Fruit fly (Drosophila melanogaster) whole organism, embryonic: Measurements from ENCODE around the gene Ir7g.

Experiments used
- Atf6 ChIP-seq: fragments of 200-800 bp; sonication (Bioruptor generic); IDR thresholded peaks from 2 replicates; pipeline ENCODE4 v1.3.6; 2022; ENCODE audit warnings: missing biosample characterization, missing genetic modification characterization
- Blimp-1 ChIP-seq: fragments of 200-800 bp; sonication (Bioruptor generic); optimal IDR thresholded peaks from 3 replicates; lab custom pipeline; 2018; ENCODE audit warnings: missing biosample characterization, missing genetic modification characterization, mild to moderate bottlenecking, moderate library complexity, missing genetic modification reagents
- CG10147 ChIP-seq: fragments of 200-800 bp; sonication (Bioruptor generic); optimal IDR thresholded peaks from 2 replicates; lab custom pipeline; 2019; ENCODE audit warnings: missing biosample characterization, mild to moderate bottlenecking, missing genetic modification characterization, moderate library complexity
- CG11247 ChIP-seq: fragments of 200-800 bp; sonication (Bioruptor generic); IDR thresholded peaks from 2 replicates; pipeline ENCODE4 v1.3.6; 2022; ENCODE audit warnings: missing biosample characterization, missing genetic modification characterization
- CG14050 ChIP-seq: fragments of 200-800 bp; sonication (Bioruptor generic); IDR thresholded peaks from 3 replicates; pipeline ENCODE4 v1.3.6; 2022; ENCODE audit warnings: missing biosample characterization, missing genetic modification characterization
- CG15073 ChIP-seq: fragments of 200-800 bp; sonication (Bioruptor generic); optimal IDR thresholded peaks from 2 replicates; lab custom pipeline; 2016; ENCODE audit warnings: missing biosample characterization, missing genetic modification characterization
- CG15514 ChIP-seq: fragments of 200-800 bp; sonication (Bioruptor generic); optimal IDR thresholded peaks from 3 replicates; lab custom pipeline; 2017; ENCODE audit warnings: missing biosample characterization, missing genetic modification characterization, mild to moderate bottlenecking, moderate library complexity, missing genetic modification reagents
- CG1603 ChIP-seq: fragments of 200-800 bp; sonication (Bioruptor generic); optimal IDR thresholded peaks from 2 replicates; lab custom pipeline; 2019; ENCODE audit warnings: missing biosample characterization, mild to moderate bottlenecking, missing genetic modification characterization, moderate library complexity
- CG16815 ChIP-seq: fragments of 200-800 bp; sonication (Bioruptor generic); optimal IDR thresholded peaks from 3 replicates; lab custom pipeline; 2017; ENCODE audit warnings: missing biosample characterization, mild to moderate bottlenecking, missing genetic modification characterization
- CG17359 ChIP-seq: fragments of 200-800 bp; sonication (Bioruptor generic); optimal IDR thresholded peaks from 3 replicates; lab custom pipeline; 2018; ENCODE audit warnings: missing biosample characterization, mild to moderate bottlenecking, missing genetic modification characterization, moderate library complexity
- CG17802 ChIP-seq: fragments of 200-800 bp; sonication (Bioruptor generic); optimal IDR thresholded peaks from 2 replicates; lab custom pipeline; 2018; ENCODE audit warnings: missing biosample characterization, mild to moderate bottlenecking, missing genetic modification characterization, moderate library complexity
- CG17829 ChIP-seq: fragments of 200-800 bp; optimal IDR thresholded peaks from 2 replicates; lab custom pipeline; 2019; ENCODE audit warnings: missing biosample characterization, mild to moderate bottlenecking, missing genetic modification characterization, moderate library complexity
- CG18262 ChIP-seq: fragments of 200-800 bp; optimal IDR thresholded peaks from 3 replicates; lab custom pipeline; 2019; ENCODE audit warnings: missing biosample characterization, mild to moderate bottlenecking, missing genetic modification characterization, moderate library complexity
- CG1832 ChIP-seq: fragments of 200-800 bp; sonication (Bioruptor generic); optimal IDR thresholded peaks from 2 replicates; lab custom pipeline; 2017; ENCODE audit warnings: missing biosample characterization, mild to moderate bottlenecking, missing genetic modification characterization, inconsistent platforms
- CG18619 ChIP-seq: fragments of 200-800 bp; sonication (Bioruptor generic); optimal IDR thresholded peaks from 3 replicates; lab custom pipeline; 2017; ENCODE audit warnings: missing biosample characterization, mild to moderate bottlenecking, missing genetic modification characterization
- CG3407 ChIP-seq: fragments of 200-800 bp; sonication (Bioruptor generic); optimal IDR thresholded peaks from 2 replicates; lab custom pipeline; 2018; ENCODE audit warnings: missing biosample characterization, mild to moderate bottlenecking, missing genetic modification characterization
- CG34422 ChIP-seq: fragments of 200-800 bp; sonication (Bioruptor generic); IDR thresholded peaks from 3 replicates; pipeline ENCODE4 v1.3.6; 2022; ENCODE audit warnings: missing biosample characterization, missing genetic modification characterization
- CG4282 ChIP-seq: fragments of 200-800 bp; sonication (Bioruptor generic); optimal IDR thresholded peaks from 2 replicates; lab custom pipeline; 2016; ENCODE audit warnings: missing biosample characterization, missing genetic modification characterization
- CG4360 ChIP-seq: fragments of 200-800 bp; sonication (Bioruptor generic); IDR thresholded peaks from 2 replicates; pipeline ENCODE4 v1.3.6; 2022; ENCODE audit warnings: missing biosample characterization, missing genetic modification characterization
- CG6272 ChIP-seq: fragments of 200-800 bp; sonication (Bioruptor generic); IDR thresholded peaks from 2 replicates; pipeline ENCODE4 v1.3.6; 2022; ENCODE audit warnings: missing biosample characterization, missing genetic modification characterization
- CG7357 ChIP-seq: fragments of 200-800 bp; sonication (Bioruptor generic); IDR thresholded peaks from 3 replicates; pipeline ENCODE4 v1.3.6; 2022; ENCODE audit warnings: missing biosample characterization, missing genetic modification characterization
- CG7987 ChIP-seq: fragments of 200-800 bp; sonication (Bioruptor generic); optimal IDR thresholded peaks from 2 replicates; lab custom pipeline; 2018; ENCODE audit warnings: missing biosample characterization, mild to moderate bottlenecking, missing genetic modification characterization, moderate library complexity
- CG8924 ChIP-seq: fragments of 200-800 bp; optimal IDR thresholded peaks from 3 replicates; lab custom pipeline; 2019; ENCODE audit warnings: missing biosample characterization, mild to moderate bottlenecking, missing genetic modification characterization, moderate library complexity
- CG8944 ChIP-seq: fragments of 200-800 bp; sonication (Bioruptor generic); optimal IDR thresholded peaks from 3 replicates; lab custom pipeline; 2016; ENCODE audit warnings: missing biosample characterization, missing genetic modification characterization
- CG9609 ChIP-seq: fragments of 200-800 bp; sonication (Bioruptor generic); optimal IDR thresholded peaks from 3 replicates; lab custom pipeline; 2016; ENCODE audit warnings: missing biosample characterization, missing genetic modification characterization
- CG9876 ChIP-seq: fragments of 200-800 bp; sonication (Bioruptor generic); optimal IDR thresholded peaks from 2 replicates; lab custom pipeline; 2016; ENCODE audit warnings: missing biosample characterization, missing genetic modification characterization
- D ChIP-seq, 2 experiments: fragments of 200-800 bp in 1 of 2; fragments of >200 bp in 1 of 2; sonication (Bioruptor generic) in 1 of 2; optimal IDR thresholded peaks; 2 replicates in 1 of 2; 3 replicates in 1 of 2; lab custom pipeline; 2017; ENCODE audit warnings: mild to moderate bottlenecking in 1 of 2, missing biosample characterization in 1 of 2, missing genetic modification characterization in 1 of 2, missing genetic modification reagents in 1 of 2
- Dp ChIP-seq: fragments of 200-800 bp; sonication (Bioruptor generic); optimal IDR thresholded peaks from 2 replicates; lab custom pipeline; 2018; ENCODE audit warnings: missing biosample characterization, mild to moderate bottlenecking, missing genetic modification characterization, moderate library complexity
- Gug ChIP-seq: fragments of 200-800 bp; sonication (Bioruptor generic); IDR thresholded peaks from 4 replicates; pipeline ENCODE4 v1.3.6; 2022; ENCODE audit warnings: missing biosample characterization, missing genetic modification characterization
- MBD-R2 ChIP-seq: fragments of 200-800 bp; sonication (Bioruptor generic); IDR thresholded peaks from 2 replicates; pipeline ENCODE4 v1.3.6; 2022; ENCODE audit warnings: missing biosample characterization, missing genetic modification characterization
- Max ChIP-seq: fragments of 200-800 bp; sonication (Bioruptor generic); optimal IDR thresholded peaks from 2 replicates; lab custom pipeline; 2016; ENCODE audit warnings: missing biosample characterization, mild to moderate bottlenecking, missing genetic modification characterization
- Meics ChIP-seq: fragments of 200-800 bp; sonication (Bioruptor generic); optimal IDR thresholded peaks from 2 replicates; lab custom pipeline; 2017; ENCODE audit warnings: missing biosample characterization, mild to moderate bottlenecking, missing genetic modification characterization
- Nf-YB ChIP-seq: fragments of 200-800 bp; sonication (Bioruptor generic); optimal IDR thresholded peaks from 3 replicates; lab custom pipeline; 2019; ENCODE audit warnings: missing biosample characterization, mild to moderate bottlenecking, missing genetic modification characterization, moderate library complexity
- Rfx ChIP-seq: fragments of 200-800 bp; sonication (Bioruptor generic); IDR thresholded peaks from 2 replicates; pipeline ENCODE4 v1.3.6; 2022; ENCODE audit warnings: missing biosample characterization, missing genetic modification characterization
- Stat92E ChIP-seq, 3 experiments: fragments of >200 bp in 2 of 3; fragments of 200-800 bp in 1 of 3; sonication (Bioruptor generic) in 1 of 3; optimal IDR thresholded peaks; 2 replicates each; lab custom pipeline; 2017 to 2019; ENCODE audit warnings: missing biosample characterization in 3 of 3, missing genetic modification characterization in 3 of 3, mild to moderate bottlenecking in 1 of 3, moderate library complexity in 1 of 3
- bcd ChIP-seq: fragments of 200-800 bp; sonication (Bioruptor generic); optimal IDR thresholded peaks from 2 replicates; lab custom pipeline; 2017; ENCODE audit warnings: missing biosample characterization, mild to moderate bottlenecking, missing genetic modification characterization
- crp ChIP-seq, 2 experiments: fragments of 200-800 bp; sonication (Bioruptor generic); optimal IDR thresholded peaks; 2 replicates in 1 of 2; 3 replicates in 1 of 2; lab custom pipeline; 2017; ENCODE audit warnings: missing biosample characterization in 2 of 2, missing genetic modification characterization in 2 of 2, mild to moderate bottlenecking in 1 of 2, moderate library complexity in 1 of 2
- cwo ChIP-seq: fragments of 200-800 bp; sonication (Bioruptor generic); optimal IDR thresholded peaks from 3 replicates; lab custom pipeline; 2017; ENCODE audit warnings: missing biosample characterization, missing genetic modification characterization, mild to moderate bottlenecking, moderate library complexity, missing genetic modification reagents
- dan ChIP-seq: fragments of 200-800 bp; sonication (Bioruptor generic); IDR thresholded peaks from 2 replicates; pipeline ENCODE4 v1.3.6; 2022; ENCODE audit warnings: missing biosample characterization, missing genetic modification characterization
- ems ChIP-seq: fragments of 200-800 bp; sonication (Bioruptor generic); optimal IDR thresholded peaks from 3 replicates; lab custom pipeline; 2016; ENCODE audit warnings: missing biosample characterization, missing genetic modification characterization
- esg ChIP-seq: fragments of 200-800 bp; sonication (Bioruptor generic); conservative IDR thresholded peaks from 2 replicates; pipeline ENCODE4 v1.3.6; 2022; ENCODE audit warnings: missing biosample characterization, missing genetic modification characterization
- hth ChIP-seq: fragments of >200 bp; optimal IDR thresholded peaks from 2 replicates; lab custom pipeline; 2017; ENCODE audit warnings: inconsistent platforms
- ind ChIP-seq: fragments of 200-800 bp; sonication (Bioruptor generic); optimal IDR thresholded peaks from 3 replicates; lab custom pipeline; 2016; ENCODE audit warnings: missing biosample characterization, missing genetic modification characterization
- kah ChIP-seq: fragments of 200-800 bp; sonication (Bioruptor generic); optimal IDR thresholded peaks from 2 replicates; lab custom pipeline; 2018; ENCODE audit warnings: missing biosample characterization, mild to moderate bottlenecking, missing genetic modification characterization
- lilli ChIP-seq: fragments of 200-800 bp; sonication (Bioruptor generic); optimal IDR thresholded peaks from 3 replicates; lab custom pipeline; 2016; ENCODE audit warnings: missing biosample characterization, missing genetic modification characterization
- scrt ChIP-seq: fragments of 200-800 bp; sonication (Bioruptor generic); optimal IDR thresholded peaks from 2 replicates; lab custom pipeline; 2018; ENCODE audit warnings: missing biosample characterization, mild to moderate bottlenecking, missing genetic modification characterization, moderate library complexity
- tna ChIP-seq: fragments of 200-800 bp; sonication (Bioruptor generic); IDR thresholded peaks from 2 replicates; pipeline ENCODE4 v1.3.6; 2022; ENCODE audit warnings: missing biosample characterization, missing genetic modification characterization; ENCODE audit not compliant: partially characterized antibody
- zf30C ChIP-seq: fragments of 200-800 bp; sonication (Bioruptor generic); optimal IDR thresholded peaks from 3 replicates; lab custom pipeline; 2018; ENCODE audit warnings: missing biosample characterization, mild to moderate bottlenecking, missing genetic modification characterization

Gene Ir7g

dm6 chrX:7933210-7933915, 48.9 kb downstream of the Ir7g start, which contains the start of the genes Dhdds and RpS14a (continued):
- no peak for TF ChIP-seq D (optimal IDR thresholded peaks at IDR 0.05; lab: Kevin White, UChicago)
- TF ChIP-seq D (GFP tag; optimal IDR thresholded peaks at IDR 0.05; lab: Kevin White, UChicago), result peak; percentile 62
- TF ChIP-seq CG4360 (GFP tag; lab: Robert Waterston, UW), result no peak
- peak; percentile 54 for TF ChIP-seq Dp
- TF ChIP-seq zf30C (GFP tag; lab: Kevin White, UChicago), result no peak
- TF ChIP-seq CG17802 (tag; lab: Kevin White, UChicago), result peak; percentile 39
- TF ChIP-seq Blimp-1 (GFP tag; lab: Kevin White, UChicago), result no peak
- peak; percentile 29 for TF ChIP-seq CG16815 (GFP tag; lab: Kevin White, UChicago)
- peak; percentile 41 for TF ChIP-seq CG9609
- TF ChIP-seq CG8944, result no peak
- no peak for TF ChIP-seq CG14050
- no peak for TF ChIP-seq esg
- TF ChIP-seq hth (lab: Kevin White, UChicago), result no peak
- TF ChIP-seq dan, result no peak
- TF ChIP-seq CG1832 (GFP tag; lab: Kevin White, UChicago), result no peak
- no peak for TF ChIP-seq CG11247 (GFP tag; lab: Robert Waterston, UW)
- peak; percentile 54 for TF ChIP-seq CG18262 (tag; lab: Kevin White, UChicago)
- TF ChIP-seq lilli (GFP tag; lab: Kevin White, UChicago), result no peak
- peak in 1 of 3 experiments; percentile 44 for TF ChIP-seq Stat92E (GFP tag; optimal IDR thresholded peaks at IDR 0.05; lab: Kevin White, UChicago)
- peak; percentile 88 for TF ChIP-seq bcd (GFP tag; lab: Kevin White, UChicago)
- peak; percentile 73 for TF ChIP-seq CG18619
- peak; percentile 49; the same call in 1 of the 2 replicates for TF ChIP-seq MBD-R2 (GFP tag; lab: Robert Waterston, UW)
- peak; percentile 30 for TF ChIP-seq CG17359 (tag; lab: Kevin White, UChicago)
- TF ChIP-seq CG34422 (GFP tag; lab: Robert Waterston, UW), result peak; percentile 23; the same call in 1 of the 3 replicates
- TF ChIP-seq CG9876, result peak; percentile 41
- TF ChIP-seq kah (GFP tag; lab: Kevin White, UChicago), result peak; percentile 33
- TF ChIP-seq ems (GFP tag; lab: Kevin White, UChicago), result no peak
- TF ChIP-seq CG7987 (GFP tag; lab: Kevin White, UChicago), result peak; percentile 64
- peak; percentile 5 for TF ChIP-seq CG4282 (GFP tag; lab: Kevin White, UChicago)
- TF ChIP-seq tna (GFP tag; lab: Robert Waterston, UW), result peak; percentile 35; the same call in 1 of the 2 replicates
- TF ChIP-seq Gug, result 0 out of 4 replicates have a peak, but pooled peaks have one; percentile 11
- TF ChIP-seq CG1603 (tag; lab: Kevin White, UChicago), result peak; percentile 40
- TF ChIP-seq ind (GFP tag; lab: Kevin White, UChicago), result peak; percentile 24
- peak; percentile 49 for TF ChIP-seq CG8924 (tag; lab: Kevin White, UChicago)
- TF ChIP-seq Rfx (GFP tag; lab: Robert Waterston, UW), result peak; percentile 53
- TF ChIP-seq Meics (GFP tag; lab: Kevin White, UChicago), result peak; percentile 80
- 0 out of 2 replicates have a peak, but pooled peaks have one; percentile 13 for TF ChIP-seq CG6272 (GFP tag; lab: Robert Waterston, UW)
- TF ChIP-seq Nf-YB (GFP tag; lab: Kevin White, UChicago), result peak; percentile 18
- peak; percentile 56 for TF ChIP-seq Max (GFP tag; lab: Kevin White, UChicago)
- TF ChIP-seq scrt, result peak; percentile 41
- no peak for TF ChIP-seq CG7357
- TF ChIP-seq CG15514 (GFP tag; lab: Kevin White, UChicago), result peak; percentile 64
- no peak for TF ChIP-seq CG15073 (GFP tag; lab: Kevin White, UChicago)
- peak; percentile 20 for TF ChIP-seq cwo (GFP tag; lab: Kevin White, UChicago)
- TF ChIP-seq CG10147 (GFP tag; lab: Kevin White, UChicago), result peak; percentile 72
- no peak for TF ChIP-seq Atf6 (GFP tag; lab: Robert Waterston, UW)
- peak in 1 of 2 experiments; percentile 47 for TF ChIP-seq crp (GFP tag; optimal IDR thresholded peaks at IDR 0.05; lab: Kevin White, UChicago)
- TF ChIP-seq CG3407 (GFP tag; lab: Kevin White, UChicago), result peak; percentile 64
- TF ChIP-seq CG17829, result peak; percentile 44
